Worm (Caenorhabditis elegans) whole organism, L2 larva: Measurements from ENCODE around the gene F09C12.2.

Experiments used
- F13H6.1 ChIP-seq: sonication (generic microtip); optimal IDR thresholded peaks from 2 replicates; lab custom pipeline; 2016; ENCODE audit warnings: missing genetic modification characterization, missing compliant biosample characterization
- R02D3.7 ChIP-seq: fragments of 150-350 bp; optimal IDR thresholded peaks from 2 replicates; lab custom pipeline; 2014; ENCODE audit warnings: missing biosample characterization, missing genetic modification characterization
- Y55F3AM.14 ChIP-seq: fragments of 200-800 bp; sonication (Bioruptor generic); optimal IDR thresholded peaks from 2 replicates; lab custom pipeline; 2018; ENCODE audit warnings: mild to moderate bottlenecking, missing genetic modification characterization, missing compliant biosample characterization
- ZK546.5 ChIP-seq: sonication (generic microtip); optimal IDR thresholded peaks from 2 replicates; lab custom pipeline; 2017; ENCODE audit warnings: missing biosample characterization, missing genetic modification characterization
- alr-1 ChIP-seq: fragments of 150-350 bp; optimal IDR thresholded peaks from 2 replicates; lab custom pipeline; 2014; ENCODE audit warnings: missing biosample characterization, missing genetic modification characterization
- ceh-82 ChIP-seq: fragments of 150-350 bp; optimal IDR thresholded peaks from 2 replicates; lab custom pipeline; 2014; ENCODE audit warnings: missing biosample characterization, missing genetic modification characterization
- dmd-4 ChIP-seq: sonication (generic microtip); optimal IDR thresholded peaks from 2 replicates; lab custom pipeline; 2017; ENCODE audit warnings: missing biosample characterization, missing genetic modification characterization
- egl-27 ChIP-seq: sonication (generic microtip); optimal IDR thresholded peaks from 3 replicates; lab custom pipeline; 2017; ENCODE audit warnings: missing biosample characterization, missing genetic modification reagents, missing genetic modification characterization
- elt-1 ChIP-seq: fragments of 150-350 bp; optimal IDR thresholded peaks from 2 replicates; lab custom pipeline; 2014; ENCODE audit warnings: missing biosample characterization, missing genetic modification characterization
- fos-1 ChIP-seq: fragments of 150-350 bp; optimal IDR thresholded peaks from 2 replicates; lab custom pipeline; 2014; ENCODE audit warnings: missing biosample characterization, missing genetic modification characterization
- gmeb-1 ChIP-seq: fragments of 150-350 bp; optimal IDR thresholded peaks from 2 replicates; lab custom pipeline; 2014; ENCODE audit warnings: missing biosample characterization, missing genetic modification characterization
- lin-11 ChIP-seq: fragments of 150-350 bp; sonication (generic microtip); optimal IDR thresholded peaks from 2 replicates; lab custom pipeline; 2014; ENCODE audit warnings: missing biosample characterization, missing genetic modification characterization, inconsistent platforms, mixed read lengths
- lin-13 ChIP-seq: fragments of 150-350 bp; optimal IDR thresholded peaks from 2 replicates; lab custom pipeline; 2014; ENCODE audit warnings: missing biosample characterization, missing genetic modification reagents, missing genetic modification characterization
- lin-39 ChIP-seq: fragments of 150-350 bp; optimal IDR thresholded peaks from 2 replicates; lab custom pipeline; 2014; ENCODE audit warnings: missing biosample characterization, missing genetic modification reagents, missing genetic modification characterization
- lsy-2 ChIP-seq, 2 experiments: fragments of 150-350 bp in 1 of 2; sonication (generic microtip) in 1 of 2; optimal IDR thresholded peaks; 2 replicates each; lab custom pipeline; 2014 to 2017; ENCODE audit warnings: missing biosample characterization in 2 of 2, missing genetic modification characterization in 2 of 2
- mab-5 ChIP-seq: fragments of 150-350 bp; optimal IDR thresholded peaks from 2 replicates; lab custom pipeline; 2014; ENCODE audit warnings: missing biosample characterization, missing genetic modification characterization
- mdl-1 ChIP-seq, 2 experiments: fragments of 150-350 bp in 1 of 2; sonication (generic microtip) in 1 of 2; optimal IDR thresholded peaks; 2 replicates each; lab custom pipeline; 2017; ENCODE audit warnings: missing biosample characterization in 2 of 2, missing genetic modification characterization in 2 of 2
- nhr-10 ChIP-seq: sonication (generic microtip); optimal IDR thresholded peaks from 2 replicates; lab custom pipeline; 2017; ENCODE audit warnings: missing biosample characterization, missing genetic modification characterization
- nhr-11 ChIP-seq: fragments of 150-350 bp; optimal IDR thresholded peaks from 2 replicates; lab custom pipeline; 2014; ENCODE audit warnings: missing biosample characterization, missing genetic modification characterization
- nhr-129 ChIP-seq: fragments of 150-350 bp; optimal IDR thresholded peaks from 2 replicates; lab custom pipeline; 2014; ENCODE audit warnings: missing biosample characterization, missing genetic modification characterization
- nhr-21 ChIP-seq: fragments of 150-350 bp; optimal IDR thresholded peaks from 2 replicates; lab custom pipeline; 2014; ENCODE audit warnings: missing biosample characterization, missing genetic modification characterization
- nhr-237 ChIP-seq: fragments of 150-350 bp; optimal IDR thresholded peaks from 2 replicates; lab custom pipeline; 2014; ENCODE audit warnings: missing biosample characterization, missing genetic modification characterization
- nhr-25 ChIP-seq: fragments of 150-350 bp; sonication (generic microtip); optimal IDR thresholded peaks from 3 replicates; lab custom pipeline; 2014; ENCODE audit warnings: missing biosample characterization, missing genetic modification characterization
- nhr-6 ChIP-seq: fragments of 150-350 bp; optimal IDR thresholded peaks from 2 replicates; lab custom pipeline; 2014; ENCODE audit warnings: missing biosample characterization, missing genetic modification characterization
- nhr-77 ChIP-seq: fragments of 150-350 bp; optimal IDR thresholded peaks from 2 replicates; lab custom pipeline; 2014; ENCODE audit warnings: missing biosample characterization, missing genetic modification characterization
- sem-4 ChIP-seq: fragments of 150-350 bp; optimal IDR thresholded peaks from 2 replicates; lab custom pipeline; 2014; ENCODE audit warnings: missing biosample characterization, missing genetic modification reagents, missing genetic modification characterization
- skn-1 ChIP-seq: sonication (generic microtip); optimal IDR thresholded peaks from 2 replicates; lab custom pipeline; 2017; ENCODE audit warnings: missing biosample characterization, missing genetic modification characterization
- sma-3 ChIP-seq: sonication (generic microtip); optimal IDR thresholded peaks from 2 replicates; lab custom pipeline; 2016; ENCODE audit warnings: missing genetic modification reagents, missing genetic modification characterization, missing compliant biosample characterization
- sma-9 ChIP-seq, 2 experiments: fragments of 150-350 bp in 1 of 2; sonication (generic microtip) in 1 of 2; optimal IDR thresholded peaks; 2 replicates each; lab custom pipeline; 2014 to 2016; ENCODE audit warnings: missing genetic modification characterization in 2 of 2, mild to moderate bottlenecking in 1 of 2, missing biosample characterization in 1 of 2, missing compliant biosample characterization in 1 of 2, missing genetic modification reagents in 1 of 2, moderate library complexity in 1 of 2
- unc-39 ChIP-seq: fragments of 150-350 bp; optimal IDR thresholded peaks from 2 replicates; lab custom pipeline; 2014; ENCODE audit warnings: missing biosample characterization, missing genetic modification characterization
- unc-55 ChIP-seq: fragments of 150-350 bp; sonication (generic microtip); optimal IDR thresholded peaks from 3 replicates; lab custom pipeline; 2014; ENCODE audit warnings: missing biosample characterization, missing genetic modification reagents, missing genetic modification characterization
- unc-62 ChIP-seq: fragments of 150-350 bp; optimal IDR thresholded peaks from 2 replicates; lab custom pipeline; 2014; ENCODE audit warnings: missing biosample characterization, missing genetic modification reagents, missing genetic modification characterization
- zag-1 ChIP-seq: fragments of 150-350 bp; optimal IDR thresholded peaks from 2 replicates; lab custom pipeline; 2014; ENCODE audit warnings: missing biosample characterization, missing genetic modification characterization
- ztf-1 ChIP-seq: fragments of 200-800 bp; sonication (Bioruptor generic); conservative IDR thresholded peaks from 2 replicates; pipeline ENCODE4 v1.3.6; 2022; ENCODE audit warnings: missing genetic modification characterization, missing compliant biosample characterization
- ztf-4 ChIP-seq: fragments of 150-350 bp; optimal IDR thresholded peaks from 2 replicates; lab custom pipeline; 2014; ENCODE audit warnings: missing biosample characterization, missing genetic modification characterization

Gene F09C12.2

ce11 chrII:5061794-5062368 lies 47.9 kb upstream of the F09C12.2 start, which contains the start of gene smc-5 (continued):
- TF ChIP-seq sma-9 (GFP tag; optimal IDR thresholded peaks at IDR 0.05; lab: Kevin White, UChicago) (peak; percentile 62), sma-9 (tag; optimal IDR thresholded peaks at IDR 0.05; lab: Kevin White, UChicago) (no peak), sma-3 (GFP tag; lab: Kevin White, UChicago) (peak; percentile 69), sem-4 (tag; lab: Kevin White, UChicago) (no peak), F13H6.1 (tag; lab: Kevin White, UChicago) (no peak)

ce11 chrII:5066967-5067366 lies 42.8 kb upstream of the F09C12.2 start:
- no peak for TF ChIP-seq unc-62 (GFP tag; lab: Kevin White, UChicago)
- TF ChIP-seq unc-55 (GFP tag; lab: Kevin White, UChicago), result no peak
- no peak for TF ChIP-seq sem-4 (tag; lab: Kevin White, UChicago)

- TF ChIP-seq nhr-129, result no peak
- TF ChIP-seq ztf-4 (tag; lab: Kevin White, UChicago), result no peak
- no peak for TF ChIP-seq nhr-6 (tag; lab: Kevin White, UChicago)
- no peak for TF ChIP-seq lin-11 (tag; lab: Kevin White, UChicago)
- TF ChIP-seq alr-1 (tag; lab: Kevin White, UChicago), result no peak
Observed at ce11 chrII:5067927-5068326, 41.9 kb upstream of the F09C12.2 start, which contains the start of gene C27A2.8. Gene C27A2.8, minus strand, starts transcription at chrII:5068043.

ce11 chrII:5069525-5069924 lies 40.3 kb upstream of the F09C12.2 start, which contains the start of gene idpb-2:
Gene idpb-2, minus strand, starts transcription at chrII:5069625.
- TF ChIP-seq lin-11 (tag; lab: Kevin White, UChicago), result no peak
- no peak for TF ChIP-seq skn-1 (tag; lab: Kevin White, UChicago)
- no peak for TF ChIP-seq ztf-4 (tag; lab: Kevin White, UChicago)
- TF ChIP-seq zag-1, result no peak
- TF ChIP-seq sem-4 (tag; lab: Kevin White, UChicago), result no peak
- no peak for TF ChIP-seq ceh-82 (tag; lab: Kevin White, UChicago)
- TF ChIP-seq nhr-77 (tag; lab: Kevin White, UChicago), result no peak
- TF ChIP-seq egl-27, result no peak
- no peak for TF ChIP-seq elt-1 (tag; lab: Kevin White, UChicago)
- no peak for TF ChIP-seq alr-1 (tag; lab: Kevin White, UChicago)
- TF ChIP-seq sma-3 (GFP tag; lab: Kevin White, UChicago), result no peak
- no peak for TF ChIP-seq R02D3.7 (tag; lab: Kevin White, UChicago)
- no peak for TF ChIP-seq mdl-1 (tag; optimal IDR thresholded peaks at IDR 0.05; lab: Kevin White, UChicago)
- no peak for TF ChIP-seq nhr-21
- no peak for TF ChIP-seq unc-55 (GFP tag; lab: Kevin White, UChicago)
- TF ChIP-seq lsy-2 (tag; optimal IDR thresholded peaks at IDR 0.05; lab: Kevin White, UChicago), result no peak
- no peak for TF ChIP-seq nhr-11 (tag; lab: Kevin White, UChicago)

ce11 chrII:5071265-5071664 lies 38.5 kb upstream of the F09C12.2 start, which contains the start of gene C27A2.7:
Gene C27A2.7, minus strand, starts transcription at chrII:5071365.
- TF ChIP-seq R02D3.7 (tag; lab: Kevin White, UChicago) (no peak), unc-55 (GFP tag; lab: Kevin White, UChicago) (no peak), dmd-4 (no peak), lin-39 (tag; lab: Kevin White, UChicago) (no peak), sem-4 (tag; lab: Kevin White, UChicago) (no peak), fos-1 (tag; lab: Kevin White, UChicago) (no peak), mab-5 (tag; lab: Kevin White, UChicago) (no peak), unc-39 (tag; lab: Kevin White, UChicago) (no peak)

ce11 chrII:5081124-5081913 lies 28.5 kb upstream of the F09C12.2 start, which contains the start of gene dsh-2:
Gene dsh-2, minus strand, starts transcription at chrII:5081174.
- TF ChIP-seq unc-62 (GFP tag; lab: Kevin White, UChicago), result no peak
- TF ChIP-seq nhr-11 (tag; lab: Kevin White, UChicago), result no peak
- no peak for TF ChIP-seq alr-1 (tag; lab: Kevin White, UChicago)
- no peak for TF ChIP-seq ceh-82 (tag; lab: Kevin White, UChicago)
- TF ChIP-seq nhr-129, result peak; percentile 47
- TF ChIP-seq gmeb-1 (tag; lab: Kevin White, UChicago), result peak; percentile 81
- no peak for TF ChIP-seq ztf-4 (tag; lab: Kevin White, UChicago)
- TF ChIP-seq skn-1 (tag; lab: Kevin White, UChicago), result no peak
- peak; percentile 46 for TF ChIP-seq nhr-6 (tag; lab: Kevin White, UChicago)
- TF ChIP-seq nhr-21, result peak; percentile 44
- TF ChIP-seq R02D3.7 (tag; lab: Kevin White, UChicago), result no peak
- TF ChIP-seq ztf-1 (GFP tag; lab: Robert Waterston, UW), result no peak
- TF ChIP-seq lin-13 (GFP tag; lab: Kevin White, UChicago), result peak; percentile 30
- no peak for TF ChIP-seq nhr-237 (tag; lab: Kevin White, UChicago)
- peak; percentile 49 for TF ChIP-seq unc-55 (GFP tag; lab: Kevin White, UChicago)
- TF ChIP-seq nhr-25, result peak; percentile 85
- peak; percentile 43 for TF ChIP-seq sma-3 (GFP tag; lab: Kevin White, UChicago)
- TF ChIP-seq sem-4 (tag; lab: Kevin White, UChicago), result no peak
- peak; percentile 42 for TF ChIP-seq fos-1 (tag; lab: Kevin White, UChicago)
- no peak for TF ChIP-seq elt-1 (tag; lab: Kevin White, UChicago)
- TF ChIP-seq mab-5 (tag; lab: Kevin White, UChicago), result no peak
- TF ChIP-seq nhr-10, result no peak
- no peak for TF ChIP-seq zag-1
- no peak for TF ChIP-seq Y55F3AM.14 (GFP tag; lab: Kevin White, UChicago)
- no peak for TF ChIP-seq dmd-4
- no peak for TF ChIP-seq lin-39 (tag; lab: Kevin White, UChicago)
- TF ChIP-seq ZK546.5 (tag; lab: Kevin White, UChicago), result no peak
- no peak for TF ChIP-seq nhr-77 (tag; lab: Kevin White, UChicago)
